Worm (Caenorhabditis elegans) whole organism, early embryonic: Measurements from ENCODE around the gene str-2.

ENCODE experiments used
- B0310.2 ChIP-seq: sonication (generic microtip); optimal IDR thresholded peaks from 2 replicates; lab custom pipeline; 2016; ENCODE audit warnings: mild to moderate bottlenecking, missing genetic modification characterization, missing compliant biosample characterization
- F13C5.2 ChIP-seq: sonication (generic microtip); optimal IDR thresholded peaks from 2 replicates; lab custom pipeline; 2017; ENCODE audit warnings: mild to moderate bottlenecking, missing genetic modification characterization, inconsistent platforms, missing compliant biosample characterization
- aly-1 ChIP-seq: sonication (generic microtip); optimal IDR thresholded peaks from 2 replicates; lab custom pipeline; 2016; ENCODE audit warnings: missing genetic modification characterization, missing compliant biosample characterization
- ama-1 ChIP-seq: fragments of 150-350 bp; optimal IDR thresholded peaks from 2 replicates; lab custom pipeline; 2014
- ceh-13 ChIP-seq: fragments of 200-800 bp; sonication (Bioruptor generic); optimal IDR thresholded peaks from 2 replicates; lab custom pipeline; 2018; ENCODE audit warnings: mild to moderate bottlenecking, missing genetic modification characterization, missing compliant biosample characterization
- ceh-36 ChIP-seq: sonication (generic microtip); optimal IDR thresholded peaks from 2 replicates; lab custom pipeline; 2016; ENCODE audit warnings: missing genetic modification characterization, inconsistent platforms, missing compliant biosample characterization
- ets-7 ChIP-seq: sonication (generic microtip); optimal IDR thresholded peaks from 2 replicates; lab custom pipeline; 2016; ENCODE audit warnings: missing genotype, missing genetic modification characterization, missing compliant biosample characterization
- flt-1 ChIP-seq: fragments of 200-800 bp; sonication (Bioruptor generic); IDR thresholded peaks from 2 replicates; pipeline ENCODE4 v1.3.6; 2022; ENCODE audit warnings: missing genetic modification characterization, missing compliant biosample characterization
- hmbx-1 ChIP-seq: sonication (generic microtip); optimal IDR thresholded peaks from 2 replicates; lab custom pipeline; 2016; ENCODE audit warnings: mild to moderate bottlenecking, missing genetic modification characterization, missing compliant biosample characterization
- hmg-4 ChIP-seq: fragments of 200-800 bp; sonication (Bioruptor generic); optimal IDR thresholded peaks from 2 replicates; lab custom pipeline; 2018; ENCODE audit warnings: mild to moderate bottlenecking, missing genetic modification characterization, missing compliant biosample characterization
- hnd-1 ChIP-seq: sonication (generic microtip); optimal IDR thresholded peaks from 2 replicates; lab custom pipeline; 2016; ENCODE audit warnings: missing genetic modification characterization, missing compliant biosample characterization
- pes-1 ChIP-seq: fragments of 200-800 bp; sonication (Bioruptor generic); IDR thresholded peaks from 2 replicates; pipeline ENCODE4 v1.3.6; 2022; ENCODE audit warnings: missing genetic modification reagents, missing genetic modification characterization, missing compliant biosample characterization
- scrt-1 ChIP-seq: fragments of 200-800 bp; sonication (Bioruptor generic); IDR thresholded peaks from 2 replicates; pipeline ENCODE4 v1.3.6; 2022; ENCODE audit warnings: missing genetic modification characterization, missing compliant biosample characterization
- sea-1 ChIP-seq: fragments of 200-800 bp; sonication (Bioruptor generic); conservative IDR thresholded peaks from 2 replicates; pipeline ENCODE4 v1.3.6; 2022; ENCODE audit warnings: missing genetic modification characterization, missing compliant biosample characterization
- tbx-11 ChIP-seq: fragments of 200-800 bp; sonication (Bioruptor generic); IDR thresholded peaks from 2 replicates; pipeline ENCODE4 v1.3.6; 2022; ENCODE audit warnings: missing genetic modification characterization, missing compliant biosample characterization
- tbx-37 ChIP-seq: fragments of 200-800 bp; sonication (Bioruptor generic); conservative IDR thresholded peaks from 2 replicates; pipeline ENCODE4 v1.3.6; 2022; ENCODE audit warnings: missing genetic modification reagents, missing genetic modification characterization, missing compliant biosample characterization
- tra-4 ChIP-seq: sonication (generic microtip); optimal IDR thresholded peaks from 2 replicates; lab custom pipeline; 2017; ENCODE audit warnings: missing genetic modification characterization, missing compliant biosample characterization

Gene str-2

DNA sequence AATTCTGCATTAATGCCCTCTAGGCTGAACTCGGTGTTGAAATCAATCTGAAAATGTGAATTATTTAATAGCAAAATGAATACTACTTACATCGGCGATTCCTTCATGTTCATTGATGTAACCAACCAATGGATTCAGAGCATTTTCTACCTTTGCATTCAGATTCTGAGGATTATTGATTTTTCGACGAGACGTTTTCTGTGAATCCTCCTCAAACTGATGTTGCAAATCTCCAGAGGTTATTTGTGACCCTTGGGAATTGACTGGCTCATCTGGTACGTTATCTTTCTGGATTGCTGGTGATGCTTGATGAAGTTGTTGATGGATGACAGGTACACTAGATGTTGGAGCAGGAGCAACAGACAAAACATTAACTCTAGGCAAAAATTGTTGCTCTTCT, 42.0 kb downstream of the str-2 start:
- TF ChIP-seq ceh-36 (tag; lab: Kevin White, UChicago) (no peak), sea-1 (GFP tag; lab: Robert Waterston, UW) (no peak), F13C5.2 (no peak), ets-7 (tag; lab: Kevin White, UChicago) (no peak), flt-1 (no peak), pes-1 (GFP tag; lab: Robert Waterston, UW) (no peak), B0310.2 (tag; lab: Kevin White, UChicago) (no peak), ceh-13 (GFP tag; lab: Kevin White, UChicago) (no peak), ama-1 (no peak), hmg-4 (GFP tag; lab: Kevin White, UChicago) (no peak), scrt-1 (GFP tag; lab: Robert Waterston, UW) (no peak), tbx-11 (no peak), tbx-37 (GFP tag; lab: Robert Waterston, UW) (no peak)

DNA sequence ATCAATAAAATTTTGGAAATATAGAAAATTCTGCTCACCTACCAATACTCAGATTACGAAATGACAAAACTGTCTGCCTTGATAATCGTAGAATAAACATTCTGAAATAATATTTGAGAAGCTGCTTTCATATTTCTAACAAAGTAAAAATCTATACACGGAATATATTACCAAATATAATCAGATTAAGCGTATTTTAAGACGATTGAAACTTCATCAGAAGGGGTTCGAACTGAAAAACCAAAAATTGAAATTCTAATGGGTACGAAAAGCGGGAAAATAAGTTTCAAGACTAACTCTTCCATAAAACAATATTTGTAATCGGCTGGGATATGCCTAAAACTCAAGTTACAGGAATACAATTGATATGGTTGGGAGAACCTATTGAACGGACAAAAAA, 44.6 kb downstream of the str-2 start, which contains the start of gene F46B6.4:
F46B6.4 (minus strand) TSS at position 101 of the 400 bp plus-strand sequence.
- no peak for TF ChIP-seq scrt-1 (GFP tag; lab: Robert Waterston, UW)
- TF ChIP-seq ets-7 (tag; lab: Kevin White, UChicago), result no peak
- no peak for TF ChIP-seq tbx-37 (GFP tag; lab: Robert Waterston, UW)
- TF ChIP-seq hmg-4 (GFP tag; lab: Kevin White, UChicago), result no peak
- no peak for TF ChIP-seq sea-1 (GFP tag; lab: Robert Waterston, UW)
- TF ChIP-seq B0310.2 (tag; lab: Kevin White, UChicago), result no peak
- no peak for TF ChIP-seq ama-1
- no peak for TF ChIP-seq ceh-13 (GFP tag; lab: Kevin White, UChicago)
- no peak for TF ChIP-seq flt-1
- no peak for TF ChIP-seq tbx-11
- no peak for TF ChIP-seq hmbx-1 (tag; lab: Kevin White, UChicago)
- no peak for TF ChIP-seq F13C5.2
- TF ChIP-seq hnd-1 (tag; lab: Kevin White, UChicago), result no peak
- no peak for TF ChIP-seq tra-4
- no peak for TF ChIP-seq aly-1 (tag; lab: Kevin White, UChicago)
- no peak for TF ChIP-seq pes-1 (GFP tag; lab: Robert Waterston, UW)
- TF ChIP-seq ceh-36 (tag; lab: Kevin White, UChicago), result no peak

DNA sequence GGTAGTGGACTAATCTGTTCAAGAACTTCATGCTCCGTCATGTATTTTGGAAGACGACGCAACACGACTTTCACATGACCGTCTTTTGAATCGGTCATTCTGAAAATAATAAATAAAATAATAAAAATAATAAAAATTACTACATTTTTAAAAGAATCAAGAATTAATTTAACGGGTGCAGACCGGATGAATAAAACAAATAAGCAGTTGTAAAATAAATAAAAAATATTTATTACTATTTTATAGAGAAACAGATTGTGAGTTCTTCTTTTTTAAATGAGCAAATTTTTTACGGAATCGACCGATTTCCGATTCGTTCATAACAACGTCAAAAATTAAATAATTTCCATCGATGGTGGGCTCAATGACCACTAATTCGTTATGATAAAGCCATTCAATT, 46.4 kb downstream of the str-2 start, which contains the start of gene smg-4:
smg-4 (minus strand) TSS at position 101 of the 400 bp plus-strand sequence.
- TF ChIP-seq pes-1 (GFP tag; lab: Robert Waterston, UW), result no peak

ce11 chrV:9775734-9776133, 48.3 kb downstream of the str-2 start, which contains the start of gene F46B6.12:
Gene F46B6.12, minus strand, starts transcription at chrV:9775834.
- TF ChIP-seq hmbx-1 (tag; lab: Kevin White, UChicago) (no peak), ceh-36 (tag; lab: Kevin White, UChicago) (no peak), tbx-37 (GFP tag; lab: Robert Waterston, UW) (no peak), pes-1 (GFP tag; lab: Robert Waterston, UW) (no peak), flt-1 (no peak), hmg-4 (GFP tag; lab: Kevin White, UChicago) (no peak), scrt-1 (GFP tag; lab: Robert Waterston, UW) (no peak), tbx-11 (no peak), sea-1 (GFP tag; lab: Robert Waterston, UW) (no peak), ets-7 (tag; lab: Kevin White, UChicago) (no peak), aly-1 (tag; lab: Kevin White, UChicago) (no peak), tra-4 (no peak), F13C5.2 (no peak), B0310.2 (tag; lab: Kevin White, UChicago) (no peak), hnd-1 (tag; lab: Kevin White, UChicago) (no peak), ama-1 (no peak), ceh-13 (GFP tag; lab: Kevin White, UChicago) (no peak)
